Fruit fly (Drosophila melanogaster) whole organism, embryonic: Measurements from ENCODE around the gene Gclc.

Experiments used
- B-H1 ChIP-seq: fragments of 200-800 bp; sonication (Bioruptor generic); IDR thresholded peaks from 3 replicates; pipeline ENCODE4 v1.3.6; 2022; ENCODE audit warnings: missing biosample characterization, missing genetic modification characterization
- CG11695 ChIP-seq: fragments of 200-800 bp; sonication (Bioruptor generic); IDR thresholded peaks from 3 replicates; pipeline ENCODE4 v1.3.6; 2022; ENCODE audit warnings: missing biosample characterization, missing genetic modification characterization
- CG12104 ChIP-seq: fragments of 200-800 bp; sonication (Bioruptor generic); optimal IDR thresholded peaks from 3 replicates; lab custom pipeline; 2016; ENCODE audit warnings: missing biosample characterization, missing genetic modification characterization
- CG12942 ChIP-seq: fragments of 200-800 bp; sonication (Bioruptor generic); optimal IDR thresholded peaks from 3 replicates; lab custom pipeline; 2016; ENCODE audit warnings: missing biosample characterization, missing genetic modification characterization
- CG13123 ChIP-seq: fragments of 200-800 bp; sonication (Bioruptor generic); optimal IDR thresholded peaks from 2 replicates; lab custom pipeline; 2016; ENCODE audit warnings: missing biosample characterization, missing genetic modification characterization
- CG13894 ChIP-seq: fragments of 200-800 bp; sonication (Bioruptor generic); optimal IDR thresholded peaks from 3 replicates; lab custom pipeline; 2018; ENCODE audit warnings: missing biosample characterization, mild to moderate bottlenecking, missing genetic modification characterization, moderate library complexity
- CG1529 ChIP-seq: fragments of 200-800 bp; sonication (Bioruptor generic); optimal IDR thresholded peaks from 3 replicates; lab custom pipeline; 2018; ENCODE audit warnings: missing biosample characterization, missing genetic modification characterization
- CG17568 ChIP-seq: fragments of 200-800 bp; sonication (Bioruptor generic); optimal IDR thresholded peaks from 2 replicates; lab custom pipeline; 2018; ENCODE audit warnings: missing biosample characterization, mild to moderate bottlenecking, missing genetic modification characterization, moderate library complexity
- CG2202 ChIP-seq: fragments of 200-800 bp; sonication (Bioruptor generic); optimal IDR thresholded peaks from 2 replicates; lab custom pipeline; 2018; ENCODE audit warnings: missing biosample characterization, mild to moderate bottlenecking, missing genetic modification characterization
- CG2712 ChIP-seq: fragments of 200-800 bp; optimal IDR thresholded peaks from 3 replicates; lab custom pipeline; 2019; ENCODE audit warnings: missing biosample characterization, mild to moderate bottlenecking, missing genetic modification characterization, moderate library complexity
- CG30403 ChIP-seq: fragments of 200-800 bp; sonication (Bioruptor generic); optimal IDR thresholded peaks from 3 replicates; lab custom pipeline; 2016; ENCODE audit warnings: missing biosample characterization, missing genetic modification characterization
- CG3726 ChIP-seq: fragments of 200-800 bp; sonication (Bioruptor generic); IDR thresholded peaks from 3 replicates; pipeline ENCODE4, ENCODE4 v1.3.6; 2022; ENCODE audit warnings: missing biosample characterization, missing genetic modification characterization
- CG4404 ChIP-seq: fragments of 200-800 bp; sonication (Bioruptor generic); IDR thresholded peaks from 2 replicates; pipeline ENCODE4 v1.3.6; 2022; ENCODE audit warnings: missing biosample characterization, missing genetic modification characterization
- CG4820 ChIP-seq: fragments of 200-800 bp; sonication (Bioruptor generic); optimal IDR thresholded peaks from 3 replicates; lab custom pipeline; 2016; ENCODE audit warnings: missing biosample characterization, missing genetic modification characterization
- CG5180 ChIP-seq: fragments of 200-800 bp; sonication (Bioruptor generic); optimal IDR thresholded peaks from 3 replicates; lab custom pipeline; 2017; ENCODE audit warnings: missing biosample characterization, missing genetic modification characterization, mild to moderate bottlenecking, moderate library complexity, missing genetic modification reagents
- CG6654 ChIP-seq: fragments of 200-800 bp; sonication (Bioruptor generic); optimal IDR thresholded peaks from 2 replicates; lab custom pipeline; 2017; ENCODE audit warnings: missing biosample characterization, mild to moderate bottlenecking, missing genetic modification characterization
- CG6689 ChIP-seq: fragments of 200-800 bp; sonication (Bioruptor generic); IDR thresholded peaks from 2 replicates; pipeline ENCODE4 v1.3.6; 2022; ENCODE audit warnings: missing biosample characterization, missing genetic modification characterization
- CG7271 ChIP-seq: fragments of 200-800 bp; sonication (Bioruptor generic); optimal IDR thresholded peaks from 2 replicates; lab custom pipeline; 2018; ENCODE audit warnings: missing biosample characterization, mild to moderate bottlenecking, missing genetic modification characterization, moderate library complexity
- CG7839 ChIP-seq: fragments of 200-800 bp; sonication (Bioruptor generic); optimal IDR thresholded peaks from 3 replicates; lab custom pipeline; 2018; ENCODE audit warnings: missing biosample characterization, mild to moderate bottlenecking, missing genetic modification characterization, moderate library complexity
- CG7928 ChIP-seq: fragments of 200-800 bp; sonication (Bioruptor generic); optimal IDR thresholded peaks from 2 replicates; lab custom pipeline; 2017; ENCODE audit warnings: missing biosample characterization, mild to moderate bottlenecking, missing genetic modification characterization
- CG8281 ChIP-seq: fragments of 200-800 bp; sonication (Bioruptor generic); optimal IDR thresholded peaks from 2 replicates; lab custom pipeline; 2018; ENCODE audit warnings: missing biosample characterization, mild to moderate bottlenecking, missing genetic modification characterization, moderate library complexity
- CHES-1-like ChIP-seq: fragments of 200-800 bp; sonication (Bioruptor generic); optimal IDR thresholded peaks from 2 replicates; lab custom pipeline; 2016; ENCODE audit warnings: missing biosample characterization, missing genetic modification characterization
- Dek ChIP-seq: fragments of 200-800 bp; sonication (Bioruptor generic); optimal IDR thresholded peaks from 3 replicates; lab custom pipeline; 2019; ENCODE audit warnings: missing biosample characterization, mild to moderate bottlenecking, missing genetic modification characterization, moderate library complexity
- Dref ChIP-seq: fragments of 200-800 bp; sonication (Bioruptor generic); IDR thresholded peaks from 2 replicates; pipeline ENCODE4 v1.3.6; 2022; ENCODE audit warnings: missing biosample characterization, missing genetic modification characterization
- H2.0 ChIP-seq: fragments of 200-800 bp; sonication (Bioruptor generic); IDR thresholded peaks from 2 replicates; pipeline ENCODE4 v1.3.6; 2022; ENCODE audit warnings: missing biosample characterization, missing genetic modification characterization
- HLH54F ChIP-seq: fragments of 200-800 bp; sonication (Bioruptor generic); optimal IDR thresholded peaks from 3 replicates; lab custom pipeline; 2016; ENCODE audit warnings: missing biosample characterization, missing genetic modification characterization
- Hr3 ChIP-seq: fragments of 200-800 bp; sonication (Bioruptor generic); optimal IDR thresholded peaks from 3 replicates; lab custom pipeline; 2016; ENCODE audit warnings: missing biosample characterization, missing genetic modification characterization
- Med ChIP-seq: fragments of 200-800 bp; sonication (Bioruptor generic); peaks from one replicate; lab custom pipeline; 2016; ENCODE audit warnings: missing biosample characterization, missing genetic modification characterization, mild to moderate bottlenecking, inconsistent platforms, moderate library complexity
- NC2β ChIP-seq: fragments of 200-800 bp; sonication (Bioruptor generic); optimal IDR thresholded peaks from 2 replicates; lab custom pipeline; 2016; ENCODE audit warnings: missing biosample characterization, missing genetic modification characterization
- Nf-YC ChIP-seq: fragments of 200-800 bp; optimal IDR thresholded peaks from 3 replicates; lab custom pipeline; 2019; ENCODE audit warnings: missing biosample characterization, mild to moderate bottlenecking, missing genetic modification characterization, moderate library complexity
- Six4 ChIP-seq: fragments of 200-800 bp; sonication (Bioruptor generic); optimal IDR thresholded peaks from 2 replicates; lab custom pipeline; 2016; ENCODE audit warnings: missing biosample characterization, missing genetic modification characterization
- ac ChIP-seq: fragments of 200-800 bp; sonication (Bioruptor generic); optimal IDR thresholded peaks from 3 replicates; lab custom pipeline; 2017; ENCODE audit warnings: missing biosample characterization, mild to moderate bottlenecking, missing genetic modification characterization
- bab2 ChIP-seq: fragments of 200-800 bp; sonication (Bioruptor generic); optimal IDR thresholded peaks from 2 replicates; lab custom pipeline; 2016; ENCODE audit warnings: missing biosample characterization, missing genetic modification characterization
- cad ChIP-seq: fragments of >200 bp; optimal IDR thresholded peaks from 2 replicates; lab custom pipeline; 2017; ENCODE audit warnings: missing biosample characterization, missing genetic modification characterization
- crp ChIP-seq, 2 experiments: fragments of 200-800 bp; sonication (Bioruptor generic); optimal IDR thresholded peaks; 2 replicates in 1 of 2; 3 replicates in 1 of 2; lab custom pipeline; 2017; ENCODE audit warnings: missing biosample characterization in 2 of 2, missing genetic modification characterization in 2 of 2, mild to moderate bottlenecking in 1 of 2, moderate library complexity in 1 of 2
- fd3F ChIP-seq: fragments of 200-800 bp; sonication (Bioruptor generic); optimal IDR thresholded peaks from 2 replicates; lab custom pipeline; 2018; ENCODE audit warnings: missing biosample characterization, mild to moderate bottlenecking, missing genetic modification characterization, moderate library complexity
- fd64A ChIP-seq: fragments of 200-800 bp; sonication (Bioruptor generic); optimal IDR thresholded peaks from 3 replicates; lab custom pipeline; 2018; ENCODE audit warnings: missing biosample characterization, mild to moderate bottlenecking, missing genetic modification characterization
- gro ChIP-seq: fragments of 200-800 bp; sonication (Bioruptor generic); optimal IDR thresholded peaks from 2 replicates; lab custom pipeline; 2016; ENCODE audit warnings: missing biosample characterization, missing genetic modification characterization
- gsb-n ChIP-seq: fragments of 200-800 bp; sonication (Bioruptor generic); optimal IDR thresholded peaks from 3 replicates; lab custom pipeline; 2018; ENCODE audit warnings: missing biosample characterization, mild to moderate bottlenecking, missing genetic modification characterization
- kah ChIP-seq: fragments of 200-800 bp; sonication (Bioruptor generic); optimal IDR thresholded peaks from 2 replicates; lab custom pipeline; 2018; ENCODE audit warnings: missing biosample characterization, mild to moderate bottlenecking, missing genetic modification characterization
- luna ChIP-seq: fragments of 200-800 bp; sonication (Bioruptor generic); optimal IDR thresholded peaks from 2 replicates; lab custom pipeline; 2016; ENCODE audit warnings: missing biosample characterization, missing genetic modification characterization
- mam ChIP-seq: fragments of 200-800 bp; sonication (Bioruptor generic); optimal IDR thresholded peaks from 3 replicates; lab custom pipeline; 2016; ENCODE audit warnings: missing biosample characterization, missing genetic modification characterization
- nerfin-1 ChIP-seq: fragments of 200-800 bp; sonication (Bioruptor generic); optimal IDR thresholded peaks from 3 replicates; lab custom pipeline; 2019; ENCODE audit warnings: missing biosample characterization, mild to moderate bottlenecking, missing genetic modification characterization, moderate library complexity
- pan ChIP-seq, 4 experiments: fragments of >200 bp in 3 of 4; fragments of 200-800 bp in 1 of 4; sonication (Bioruptor generic) in 1 of 4; optimal IDR thresholded peaks in 3 of 4; IDR thresholded peaks in 1 of 4; 2 replicates each; pipeline versions ENCODE4 v1.3.6 to Lab custom; 2017 to 2022; ENCODE audit warnings: missing biosample characterization in 2 of 4, missing genetic modification characterization in 2 of 4, mixed read lengths in 1 of 4
- pnt ChIP-seq: fragments of 200-800 bp; sonication (Bioruptor generic); optimal IDR thresholded peaks from 3 replicates; lab custom pipeline; 2016; ENCODE audit warnings: missing biosample characterization, missing genetic modification characterization
- shn ChIP-seq: fragments of 200-800 bp; sonication (Bioruptor generic); optimal IDR thresholded peaks from 3 replicates; lab custom pipeline; 2016; ENCODE audit warnings: missing biosample characterization, missing genetic modification characterization
- stc ChIP-seq: fragments of 200-800 bp; sonication (Bioruptor generic); IDR thresholded peaks from 2 replicates; pipeline ENCODE4 v1.3.6; 2022; ENCODE audit warnings: missing biosample characterization, missing genetic modification characterization
- zen2 ChIP-seq: fragments of 200-800 bp; sonication (Bioruptor generic); IDR thresholded peaks from 3 replicates; pipeline ENCODE4 v1.3.6; 2022; ENCODE audit warnings: missing biosample characterization, missing genetic modification characterization; ENCODE audit not compliant: partially characterized antibody
- zfh2 ChIP-seq: fragments of 200-800 bp; sonication (Bioruptor generic); optimal IDR thresholded peaks from 2 replicates; lab custom pipeline; 2016; ENCODE audit warnings: missing biosample characterization, missing genetic modification characterization

Gene Gclc

DNA sequence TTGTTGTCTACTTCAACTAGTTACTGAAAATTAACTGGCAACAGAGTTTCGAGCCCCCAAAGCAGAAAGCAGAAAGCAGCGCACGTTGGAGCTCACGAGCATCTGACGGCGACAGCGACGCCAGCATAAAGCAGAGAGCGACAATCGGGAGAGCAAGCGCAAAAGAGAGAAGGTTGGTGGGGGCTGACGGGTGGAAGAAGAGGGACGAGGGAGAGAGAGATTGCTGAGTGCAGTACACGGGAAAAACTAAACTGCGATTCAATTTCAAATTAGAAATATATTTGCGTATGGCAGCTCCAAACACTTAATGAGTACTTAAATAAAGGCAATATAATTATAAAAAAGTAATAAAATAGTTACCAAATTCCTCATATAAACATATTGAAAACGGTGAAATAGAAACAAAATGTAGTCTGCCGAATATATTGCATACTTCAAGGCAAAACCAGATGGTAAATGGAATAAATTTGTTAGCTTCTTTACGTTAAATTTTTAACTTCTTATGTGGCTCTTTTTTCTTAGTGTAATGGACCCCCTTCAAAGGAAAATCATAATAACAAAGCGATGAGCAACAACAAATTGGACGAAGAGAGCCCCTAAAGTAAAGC is 23.8 kb downstream of the Gclc start (continued):
- TF ChIP-seq mam (GFP tag; lab: Kevin White, UChicago): peak; percentile 86
- TF ChIP-seq B-H1 (GFP tag; lab: Robert Waterston, UW): peak; percentile 84
- TF ChIP-seq CG30403 (GFP tag; lab: Kevin White, UChicago): peak; percentile 95
- peak; percentile 87 for TF ChIP-seq kah
- peak; percentile 68 for TF ChIP-seq NC2β (GFP tag; lab: Kevin White, UChicago)
- peak; percentile 93 for TF ChIP-seq CG1529 (GFP tag; lab: Kevin White, UChicago)
- peak; percentile 91 for TF ChIP-seq CG13894 (tag; lab: Kevin White, UChicago)
- peak; percentile 90 for TF ChIP-seq CG5180
- peak in 1 of 2 experiments; percentile 64 for TF ChIP-seq crp (GFP tag; optimal IDR thresholded peaks at IDR 0.05; lab: Kevin White, UChicago)
- peak; percentile 82 for TF ChIP-seq pnt (GFP tag; lab: Kevin White, UChicago)
- TF ChIP-seq CG8281: peak; percentile 83
- TF ChIP-seq pan (optimal IDR thresholded peaks at IDR 0.05; lab: Kevin White, UChicago): no peak
- TF ChIP-seq pan (GFP tag; optimal IDR thresholded peaks at IDR 0.05 in 1 of 2, IDR thresholded peaks at IDR 0.05 in 1 of 2): peak in 1 of 2 experiments; percentile 94
- TF ChIP-seq gsb-n (tag; lab: Kevin White, UChicago): peak; percentile 92
- peak; percentile 71 for TF ChIP-seq zfh2 (GFP tag; lab: Kevin White, UChicago)
- TF ChIP-seq CG12942 (GFP tag; lab: Kevin White, UChicago): peak; percentile 92
- peak; percentile 86 for TF ChIP-seq CG13123 (GFP tag; lab: Kevin White, UChicago)
- TF ChIP-seq Hr3: peak; percentile 92
- peak; percentile 93 for TF ChIP-seq CG6689 (GFP tag; lab: Robert Waterston, UW)
- TF ChIP-seq Med (GFP tag; lab: Kevin White, UChicago): peak; percentile 86
- no peak for TF ChIP-seq gro (GFP tag; lab: Kevin White, UChicago)
- TF ChIP-seq ac (GFP tag; lab: Kevin White, UChicago): peak; percentile 45
- peak; percentile 93 for TF ChIP-seq fd3F (GFP tag; lab: Kevin White, UChicago)
- peak; percentile 83 for TF ChIP-seq CG6654
- TF ChIP-seq H2.0 (GFP tag; lab: Robert Waterston, UW): peak; percentile 88
- TF ChIP-seq Dek (tag; lab: Kevin White, UChicago): peak; percentile 94
- peak; percentile 71 for TF ChIP-seq CG7928
- TF ChIP-seq Dref (GFP tag; lab: Robert Waterston, UW): no peak
- peak; percentile 97 for TF ChIP-seq CG2712
- peak; percentile 83 for TF ChIP-seq fd64A (GFP tag; lab: Kevin White, UChicago)
- no peak for TF ChIP-seq cad (GFP tag; lab: Kevin White, UChicago)
- TF ChIP-seq CG2202 (tag; lab: Kevin White, UChicago): peak; percentile 81
- peak; percentile 97 for TF ChIP-seq CG7839 (tag; lab: Kevin White, UChicago)
- TF ChIP-seq CG3726 (GFP tag; lab: Robert Waterston, UW): peak; percentile 67; the same call in 1 of the 3 replicates
- peak; percentile 54 for TF ChIP-seq shn (GFP tag; lab: Kevin White, UChicago)
- TF ChIP-seq HLH54F: peak; percentile 72
- no peak for TF ChIP-seq zen2 (GFP tag; lab: Robert Waterston, UW)
- TF ChIP-seq luna: peak; percentile 35
- peak; percentile 87 for TF ChIP-seq stc
- TF ChIP-seq CHES-1-like: peak; percentile 73
- peak; percentile 91 for TF ChIP-seq CG4820 (GFP tag; lab: Kevin White, UChicago)
- peak; percentile 94 for TF ChIP-seq CG11695 (GFP tag; lab: Robert Waterston, UW)
- peak; percentile 91 for TF ChIP-seq Nf-YC (tag; lab: Kevin White, UChicago)
- TF ChIP-seq CG4404 (GFP tag; lab: Robert Waterston, UW): peak; percentile 78; the same call in 1 of the 2 replicates
- TF ChIP-seq bab2: peak; percentile 88
- peak; percentile 94 for TF ChIP-seq nerfin-1
- TF ChIP-seq CG17568 (GFP tag; lab: Kevin White, UChicago): peak; percentile 90
- peak; percentile 95 for TF ChIP-seq CG12104
- peak; percentile 39 for TF ChIP-seq CG7271
- TF ChIP-seq Six4 (GFP tag; lab: Kevin White, UChicago): peak; percentile 90
